Worm (Caenorhabditis elegans): ENCODE data around the gene kqt-1.

DNA sequence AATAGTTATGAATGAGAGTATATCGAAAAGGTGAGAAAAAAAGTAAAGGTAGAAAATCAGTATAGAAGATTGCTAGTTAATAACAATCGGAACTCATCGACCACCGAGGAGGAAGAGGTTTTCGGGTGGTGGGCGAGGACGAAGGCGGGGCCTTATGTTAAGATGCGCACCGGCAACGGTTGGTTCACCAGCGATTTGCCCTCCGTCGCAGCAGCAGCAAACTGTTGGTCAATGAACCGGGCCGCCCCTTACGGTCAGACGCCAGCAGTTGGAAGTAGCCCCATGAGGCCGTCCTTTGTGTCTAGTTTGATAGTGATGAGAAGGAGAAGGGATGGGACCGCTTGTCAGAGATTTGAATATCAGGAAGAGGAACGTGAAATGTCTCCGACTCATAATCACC, 50.1 kb downstream of the kqt-1 start, which contains the start of gene nhr-137:
- TF ChIP-seq scrt-1 (GFP tag; IDR thresholded peaks at IDR 0.05), result no peak
- no peak for TF ChIP-seq ama-1 (optimal IDR thresholded peaks at IDR 0.05)
